Worm (Caenorhabditis elegans): Measurements from ENCODE around the gene sru-36.

DNA sequence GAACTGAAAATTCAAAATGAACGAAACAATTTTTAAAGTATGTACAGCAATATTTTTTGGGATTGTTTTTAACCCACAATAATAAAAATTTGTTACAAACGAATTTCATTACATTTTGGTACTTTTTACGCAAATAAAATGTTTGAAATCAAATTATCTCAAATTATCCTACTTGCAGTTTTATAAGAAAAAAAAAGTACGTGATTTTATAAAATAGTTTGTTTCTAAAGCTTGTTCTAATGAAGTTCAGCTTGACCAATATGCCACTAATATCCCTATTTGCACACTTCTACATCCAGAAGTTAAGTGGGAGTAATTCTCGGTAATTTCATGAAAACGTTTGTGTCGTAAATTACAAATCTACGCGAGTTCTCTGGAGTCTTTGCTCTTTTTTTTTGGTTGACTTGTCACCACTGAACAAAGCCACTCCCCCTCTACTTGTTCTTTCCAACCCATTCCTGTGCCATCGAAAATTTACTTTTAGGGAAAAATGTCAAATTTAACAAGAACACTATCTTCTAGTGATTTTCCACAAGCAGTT lies 2.0 kb downstream of the sru-36 start, which contains the start of gene sru-8:
- TF ChIP-seq him-1 (tag; optimal IDR thresholded peaks at IDR 0.05) (no peak), dao-5 (tag; optimal IDR thresholded peaks at IDR 0.05) (no peak), W03F9.2 (tag; optimal IDR thresholded peaks at IDR 0.05) (no peak)

Data from whole organism, L4/young adult.